Fruit fly (Drosophila melanogaster) whole organism, wandering third instar larva: ENCODE data around the gene bgm.

Experiments used
- CG32264 ChIP-seq: fragments of 200-800 bp; sonication (Bioruptor generic); optimal IDR thresholded peaks from 2 replicates; lab custom pipeline; 2016; ENCODE audit warnings: missing biosample characterization, missing genetic modification characterization
- CG9705 ChIP-seq: fragments of 200-800 bp; sonication (Bioruptor generic); optimal IDR thresholded peaks from 2 replicates; lab custom pipeline; 2018; ENCODE audit warnings: missing biosample characterization, mild to moderate bottlenecking, missing genetic modification characterization
- CrebA ChIP-seq: fragments of 200-800 bp; sonication (Bioruptor generic); optimal IDR thresholded peaks from 2 replicates; lab custom pipeline; 2016; ENCODE audit warnings: missing biosample characterization, mild to moderate bottlenecking, missing genetic modification characterization, borderline replicate concordance
- GATAd ChIP-seq: sonication (Bioruptor generic); optimal IDR thresholded peaks from 2 replicates; lab custom pipeline; 2016; ENCODE audit warnings: missing biosample characterization, missing genetic modification characterization
- HLH106 ChIP-seq: fragments of 200-800 bp; optimal IDR thresholded peaks from 3 replicates; lab custom pipeline; 2019; ENCODE audit warnings: missing biosample characterization, mild to moderate bottlenecking, missing genetic modification characterization, moderate library complexity
- Hnf4 ChIP-seq: fragments of 200-800 bp; sonication (Bioruptor generic); optimal IDR thresholded peaks from 2 replicates; lab custom pipeline; 2016; ENCODE audit warnings: missing biosample characterization, mild to moderate bottlenecking, missing genetic modification characterization
- Hr78 ChIP-seq: fragments of >200 bp; optimal IDR thresholded peaks from 2 replicates; lab custom pipeline; 2017; ENCODE audit warnings: missing biosample characterization, missing genetic modification characterization
- Jra ChIP-seq: sonication (Bioruptor generic); optimal IDR thresholded peaks from 2 replicates; lab custom pipeline; 2016; ENCODE audit warnings: missing biosample characterization, missing genetic modification characterization
- Mio ChIP-seq: sonication (Bioruptor generic); optimal IDR thresholded peaks from 2 replicates; lab custom pipeline; 2016; ENCODE audit warnings: missing biosample characterization, missing genetic modification characterization
- Myc ChIP-seq: fragments of >200 bp; optimal IDR thresholded peaks from 2 replicates; lab custom pipeline; 2017
- N ChIP-seq: fragments of >200 bp; optimal IDR thresholded peaks from 2 replicates; lab custom pipeline; 2018; ENCODE audit warnings: missing biosample characterization, missing external identifiers, missing genetic modification characterization
- OdsH ChIP-seq: fragments of 200-800 bp; sonication (Bioruptor generic); optimal IDR thresholded peaks from 2 replicates; lab custom pipeline; 2016; ENCODE audit warnings: missing biosample characterization, mild to moderate bottlenecking, missing genetic modification characterization
- Rel ChIP-seq, 2 experiments: fragments of 200-800 bp; sonication (Bioruptor generic) in 1 of 2; optimal IDR thresholded peaks; 2 replicates in 1 of 2; 3 replicates in 1 of 2; lab custom pipeline; 2016 to 2019; ENCODE audit warnings: mild to moderate bottlenecking in 2 of 2, missing biosample characterization in 2 of 2, missing genetic modification characterization in 2 of 2, moderate library complexity in 1 of 2
- Sp1 ChIP-seq: fragments of 200-800 bp; sonication (Bioruptor generic); optimal IDR thresholded peaks from 3 replicates; lab custom pipeline; 2019; ENCODE audit warnings: missing biosample characterization, mild to moderate bottlenecking, missing genetic modification characterization, moderate library complexity
- br ChIP-seq: fragments of 200-800 bp; sonication (Bioruptor generic); optimal IDR thresholded peaks from 2 replicates; lab custom pipeline; 2016; ENCODE audit warnings: missing biosample characterization, missing genetic modification characterization
- brk ChIP-seq: fragments of 200-800 bp; sonication (Bioruptor generic); optimal IDR thresholded peaks from 2 replicates; lab custom pipeline; 2016; ENCODE audit warnings: missing biosample characterization, mild to moderate bottlenecking, missing genetic modification characterization
- dmrt93B ChIP-seq: fragments of 200-800 bp; sonication (Bioruptor generic); optimal IDR thresholded peaks from 2 replicates; lab custom pipeline; 2018; ENCODE audit warnings: missing biosample characterization, mild to moderate bottlenecking, missing genetic modification characterization
- dsf ChIP-seq: sonication (Bioruptor generic); optimal IDR thresholded peaks from 2 replicates; lab custom pipeline; 2016; ENCODE audit warnings: missing biosample characterization, missing genetic modification characterization, borderline replicate concordance
- ey ChIP-seq: fragments of 200-800 bp; sonication (Bioruptor generic); optimal IDR thresholded peaks from 2 replicates; lab custom pipeline; 2016; ENCODE audit warnings: missing biosample characterization, missing genetic modification characterization
- fru ChIP-seq: fragments of 200-800 bp; sonication (Bioruptor generic); optimal IDR thresholded peaks from 3 replicates; lab custom pipeline; 2016; ENCODE audit warnings: missing biosample characterization, mild to moderate bottlenecking, missing genetic modification characterization
- h ChIP-seq: fragments of 200-800 bp; sonication (Bioruptor generic); optimal IDR thresholded peaks from 3 replicates; lab custom pipeline; 2016; ENCODE audit warnings: missing biosample characterization, mild to moderate bottlenecking, missing genetic modification characterization
- jim ChIP-seq: fragments of 175-275, 200-325 bp; sonication (Bioruptor generic); optimal IDR thresholded peaks from 2 replicates; lab custom pipeline; 2016; ENCODE audit warnings: missing biosample characterization, mild to moderate bottlenecking, missing genetic modification characterization
- pan ChIP-seq: fragments of >200 bp; optimal IDR thresholded peaks from 2 replicates; lab custom pipeline; 2017
- rgr ChIP-seq: fragments of 200-800 bp; sonication (Bioruptor generic); optimal IDR thresholded peaks from 3 replicates; lab custom pipeline; 2016; ENCODE audit warnings: missing biosample characterization, mild to moderate bottlenecking, missing genetic modification characterization
- sage ChIP-seq: fragments of 200-800 bp; sonication (Bioruptor generic); optimal IDR thresholded peaks from 2 replicates; lab custom pipeline; 2016; ENCODE audit warnings: missing biosample characterization, mild to moderate bottlenecking, missing genetic modification characterization
- sv ChIP-seq: fragments of 200-800 bp; sonication (Bioruptor generic); optimal IDR thresholded peaks from 3 replicates; lab custom pipeline; 2016; ENCODE audit warnings: missing biosample characterization, missing genetic modification characterization
- tai ChIP-seq: sonication (Bioruptor generic); optimal IDR thresholded peaks from 2 replicates; lab custom pipeline; 2016; ENCODE audit warnings: missing biosample characterization, missing genetic modification characterization
- woc ChIP-seq: sonication (Bioruptor generic); optimal IDR thresholded peaks from 2 replicates; lab custom pipeline; 2016; ENCODE audit warnings: missing biosample characterization, mild to moderate bottlenecking, missing genetic modification characterization

Gene bgm

dm6 chr2L:14012304-14013054, at the start of gene bgm:
Gene bgm (plus strand): TSS chr2L:14013004.
- TF ChIP-seq N (GFP tag; lab: Kevin White, UChicago) (no peak), Myc (lab: Kevin White, UChicago) (no peak), pan (no peak), OdsH (GFP tag; lab: Kevin White, UChicago) (no peak), Sp1 (GFP tag; lab: Kevin White, UChicago) (no peak), Hr78 (no peak), HLH106 (tag; lab: Kevin White, UChicago) (no peak), Rel (GFP tag; optimal IDR thresholded peaks at IDR 0.05; lab: Kevin White, UChicago) (no peak), Rel (tag; optimal IDR thresholded peaks at IDR 0.05; lab: Kevin White, UChicago) (no peak), h (no peak), br (GFP tag; lab: Kevin White, UChicago) (no peak), ey (GFP tag; lab: Kevin White, UChicago) (no peak), tai (GFP tag; lab: Kevin White, UChicago) (no peak), sage (GFP tag; lab: Kevin White, UChicago) (no peak), brk (GFP tag; lab: Kevin White, UChicago) (no peak), jim (GFP tag; lab: Kevin White, UChicago) (no peak)

DNA sequence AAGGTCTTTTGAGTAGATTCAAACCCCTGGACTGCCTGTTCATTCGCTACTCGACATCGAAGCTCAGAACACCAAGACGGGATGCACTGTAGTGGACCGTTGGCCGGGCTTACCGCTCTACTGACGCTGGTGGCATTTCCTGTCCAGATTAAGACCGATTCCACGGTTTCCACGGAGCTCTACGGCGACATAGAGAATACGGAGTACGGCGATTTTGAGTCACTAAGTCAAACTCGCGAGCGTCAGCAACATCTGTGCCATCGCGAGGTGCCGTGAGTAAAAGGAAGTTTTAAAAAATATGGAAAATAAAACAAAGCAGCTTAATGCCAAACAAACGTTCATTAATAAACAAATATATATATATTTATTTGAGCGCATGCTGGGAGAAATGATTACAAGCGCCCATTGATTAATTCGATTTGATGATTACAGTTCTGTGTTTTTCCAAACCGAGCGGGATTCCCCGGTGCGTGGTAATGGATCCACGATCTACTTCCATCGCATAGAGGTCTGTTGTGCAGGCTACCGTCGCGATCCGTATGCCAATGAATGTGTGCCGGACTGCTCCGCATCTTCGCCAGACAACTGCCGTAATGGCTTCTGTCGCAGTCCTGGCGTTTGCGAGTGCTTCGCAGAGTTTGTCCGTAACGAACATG, 49.2 kb upstream of the bgm start, which contains the start of gene NimB1:
Gene NimB1 (plus strand): TSS at position 41 of the 656 bp plus-strand sequence.
- no peak for TF ChIP-seq Rel (GFP tag; optimal IDR thresholded peaks at IDR 0.05; lab: Kevin White, UChicago)
- peak; percentile 94 for TF ChIP-seq Rel (tag; optimal IDR thresholded peaks at IDR 0.05; lab: Kevin White, UChicago)
- no peak for TF ChIP-seq dmrt93B

dm6 chr2L:13966732-13967316, 46.0 kb upstream of the bgm start, which contains the start of gene NimB2:
Gene NimB2 (minus strand): TSS chr2L:13967018.
- TF ChIP-seq Rel (GFP tag; optimal IDR thresholded peaks at IDR 0.05; lab: Kevin White, UChicago) (no peak), Rel (tag; optimal IDR thresholded peaks at IDR 0.05; lab: Kevin White, UChicago) (peak; percentile 42), sv (GFP tag; lab: Kevin White, UChicago) (no peak)

DNA sequence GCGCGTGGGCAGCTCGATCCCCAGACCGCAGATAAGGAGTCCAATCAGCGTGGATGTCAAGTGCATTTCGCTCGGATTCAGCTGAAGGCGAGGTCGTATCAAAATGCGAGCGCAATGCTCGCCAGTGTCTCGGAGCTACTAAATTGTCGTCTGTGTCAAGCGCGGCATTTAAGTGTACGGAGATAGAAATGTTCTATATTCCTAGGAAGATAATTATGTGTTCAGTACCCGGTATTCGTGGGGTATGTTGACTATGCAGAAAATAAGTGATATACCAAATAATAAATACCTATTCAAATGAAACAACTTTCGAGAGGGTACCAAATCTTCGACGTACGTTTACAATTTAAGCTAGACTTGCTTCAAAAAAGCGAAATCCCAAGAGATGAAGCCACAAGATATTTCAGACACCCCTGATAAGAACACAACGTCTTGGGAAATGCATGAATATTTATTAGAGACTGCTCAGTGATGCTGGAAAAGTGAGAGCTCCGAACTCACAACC, 44.9 kb upstream of the bgm start, which contains the start of gene NimB3:
Gene NimB3 (minus strand): TSS at position 140 of the 505 bp plus-strand sequence.
- TF ChIP-seq Rel (GFP tag; optimal IDR thresholded peaks at IDR 0.05; lab: Kevin White, UChicago) (no peak), Rel (tag; optimal IDR thresholded peaks at IDR 0.05; lab: Kevin White, UChicago) (peak; percentile 93), brk (GFP tag; lab: Kevin White, UChicago) (no peak), pan (no peak), br (GFP tag; lab: Kevin White, UChicago) (peak; percentile 60), h (peak; percentile 41), woc (GFP tag; lab: Kevin White, UChicago) (peak; percentile 9)

DNA sequence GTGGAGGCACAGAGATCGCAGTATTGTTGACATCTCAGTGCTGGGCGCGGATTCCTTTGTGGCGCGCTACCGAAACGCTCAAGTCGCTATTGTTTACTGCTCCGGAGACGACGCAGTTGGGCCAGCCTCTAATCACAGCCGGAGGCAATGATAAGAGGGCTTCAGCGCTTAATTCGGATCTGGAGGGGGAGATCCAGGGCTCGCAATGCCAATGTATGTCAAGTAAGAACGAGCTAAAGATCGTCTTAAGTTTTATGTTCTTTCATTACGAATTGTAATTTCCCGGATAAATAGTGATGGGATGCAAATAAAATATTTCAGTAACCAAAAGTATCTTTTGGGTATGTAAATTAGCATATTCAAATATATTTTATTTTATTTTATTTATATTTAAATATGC, 42.9 kb upstream of the bgm start, which contains the start of the genes NimB4 and NimB5:
Gene NimB4 (minus strand): TSS at position 101 of the 400 bp plus-strand sequence.
Gene NimB5 (plus strand): TSS at position 302 of the 400 bp plus-strand sequence.
- no peak for TF ChIP-seq woc (GFP tag; lab: Kevin White, UChicago)
- no peak for TF ChIP-seq Hnf4
- no peak for TF ChIP-seq fru (GFP tag; lab: Kevin White, UChicago)
- TF ChIP-seq CrebA (GFP tag; lab: Kevin White, UChicago): no peak
- no peak for TF ChIP-seq Hr78
- TF ChIP-seq CG9705 (GFP tag; lab: Kevin White, UChicago): no peak
- TF ChIP-seq rgr (GFP tag; lab: Kevin White, UChicago): no peak
- no peak for TF ChIP-seq dsf (GFP tag; lab: Kevin White, UChicago)
- no peak for TF ChIP-seq Jra (GFP tag; lab: Kevin White, UChicago)
- TF ChIP-seq GATAd (GFP tag; lab: Kevin White, UChicago): no peak
- TF ChIP-seq brk (GFP tag; lab: Kevin White, UChicago): no peak
- no peak for TF ChIP-seq N (GFP tag; lab: Kevin White, UChicago)
- TF ChIP-seq Mio (GFP tag; lab: Kevin White, UChicago): no peak
- no peak for TF ChIP-seq CG32264 (GFP tag; lab: Kevin White, UChicago)
